In genomic region chr2L:10266511-10266910, dm6 we compare ENCODE assay signal across 1 fruit fly cellular context.
TF ChIP-seq lines count a peak whose summit lies in the region.

CG4953 (plus strand) TSS chr2L:10266703.

TF ChIP-seq in whole organism, embryonic, 481 proteins besides CTCF, POLR2A, EP300 and RAD21 (continued from another document):
- no peak for TF ChIP-seq CG6272 (GFP tag; IDR thresholded peaks at IDR 0.05; lab: Robert Waterston, UW)
- TF ChIP-seq MESR4 (GFP tag; optimal IDR thresholded peaks at IDR 0.05; lab: Kevin White, UChicago), result peak; percentile 33
- no peak for TF ChIP-seq CG11723 (GFP tag; optimal IDR thresholded peaks at IDR 0.05; lab: Kevin White, UChicago)
- no peak for TF ChIP-seq grn (GFP tag; optimal IDR thresholded peaks at IDR 0.05; lab: Kevin White, UChicago)
- TF ChIP-seq onecut (GFP tag; IDR thresholded peaks at IDR 0.05; lab: Robert Waterston, UW), result no peak
- no peak for TF ChIP-seq Tbp (GFP tag; optimal IDR thresholded peaks at IDR 0.05; lab: Kevin White, UChicago)
- no peak for TF ChIP-seq yki (optimal IDR thresholded peaks at IDR 0.05; lab: Kevin White, UChicago)
- TF ChIP-seq Dp (GFP tag; optimal IDR thresholded peaks at IDR 0.05; lab: Kevin White, UChicago), result peak; percentile 14
- no peak for TF ChIP-seq GATAe (GFP tag; conservative IDR thresholded peaks at IDR 0.05; lab: Robert Waterston, UW)
- TF ChIP-seq sr (GFP tag; IDR thresholded peaks at IDR 0.05; lab: Robert Waterston, UW), result no peak
- no peak for TF ChIP-seq zfh1 (GFP tag; IDR thresholded peaks at IDR 0.05; lab: Robert Waterston, UW)
TF ChIP-seq in whole organism, embryonic: peak in this region for 15.
